Worm (Caenorhabditis elegans) whole organism, L3 larva: Measurements from ENCODE around the gene C07D10.5.

Source experiments
- R02D3.7 ChIP-seq: fragments of 150-350 bp; optimal IDR thresholded peaks from 2 replicates; lab custom pipeline; 2014; ENCODE audit warnings: missing biosample characterization, missing genetic modification characterization
- aly-2 ChIP-seq: fragments of 150-350 bp; optimal IDR thresholded peaks from 2 replicates; lab custom pipeline; 2014; ENCODE audit warnings: missing biosample characterization, missing genetic modification characterization
- ceh-82 ChIP-seq: fragments of 150-350 bp; optimal IDR thresholded peaks from 2 replicates; lab custom pipeline; 2014; ENCODE audit warnings: missing biosample characterization, missing genetic modification characterization
- elt-2 ChIP-seq: sonication (generic microtip); optimal IDR thresholded peaks from 2 replicates; lab custom pipeline; 2016; ENCODE audit warnings: missing genetic modification reagents, mild to moderate bottlenecking, missing genetic modification characterization, missing compliant biosample characterization
- fkh-10 ChIP-seq: sonication (generic microtip); optimal IDR thresholded peaks from 2 replicates; lab custom pipeline; 2017; ENCODE audit warnings: missing biosample characterization, missing genetic modification reagents, missing genetic modification characterization
- jun-1 ChIP-seq: fragments of 150-350 bp; optimal IDR thresholded peaks from 2 replicates; lab custom pipeline; 2014; ENCODE audit warnings: missing biosample characterization, missing genetic modification reagents, missing genetic modification characterization
- lsy-12 ChIP-seq: sonication (generic microtip); optimal IDR thresholded peaks from 2 replicates; lab custom pipeline; 2016; ENCODE audit warnings: mild to moderate bottlenecking, missing genetic modification characterization, missing compliant biosample characterization
- nfya-1 ChIP-seq: sonication (generic microtip); optimal IDR thresholded peaks from 2 replicates; lab custom pipeline; 2017; ENCODE audit warnings: missing genetic modification characterization, mild to moderate bottlenecking, missing compliant biosample characterization, antibody characterized with exemption, moderate library complexity; ENCODE audit not compliant: insufficient read depth
- nhr-23 ChIP-seq: fragments of 150-350 bp; optimal IDR thresholded peaks from 2 replicates; lab custom pipeline; 2014; ENCODE audit warnings: missing biosample characterization, missing genetic modification reagents, missing genetic modification characterization
- nhr-25 ChIP-seq: sonication (generic microtip); optimal IDR thresholded peaks from 2 replicates; lab custom pipeline; 2017; ENCODE audit warnings: missing biosample characterization, missing genetic modification characterization
- unc-62 ChIP-seq: fragments of 150-350 bp; sonication (generic microtip); optimal IDR thresholded peaks from 4 replicates; lab custom pipeline; 2014; ENCODE audit warnings: missing biosample characterization, missing genetic modification reagents, missing genetic modification characterization

- no peak for TF ChIP-seq nhr-23 (tag; lab: Kevin White, UChicago)
- TF ChIP-seq ceh-82 (tag; lab: Kevin White, UChicago), result no peak
- TF ChIP-seq elt-2 (tag; lab: Kevin White, UChicago), result no peak
- TF ChIP-seq nfya-1 (tag; lab: Kevin White, UChicago), result no peak
- TF ChIP-seq R02D3.7 (tag; lab: Kevin White, UChicago), result no peak
- TF ChIP-seq jun-1 (tag; lab: Kevin White, UChicago), result no peak
- no peak for TF ChIP-seq lsy-12 (tag; lab: Kevin White, UChicago)
- no peak for TF ChIP-seq nhr-25 (tag; lab: Kevin White, UChicago)
- no peak for TF ChIP-seq unc-62 (GFP tag; lab: Kevin White, UChicago)
- no peak for TF ChIP-seq fkh-10 (GFP tag; lab: Kevin White, UChicago)
- TF ChIP-seq aly-2 (tag; lab: Kevin White, UChicago), result no peak
Measured at ce11 chrII:7406438-7406837, 25.1 kb downstream of the C07D10.5 start.
